Worm (Caenorhabditis elegans): ENCODE data around the gene C44H9.5.

The C44H9.5 gene

ce11 chrV:12876708-12877107 is 27.0 kb upstream of the C44H9.5 start (continued):
- TF ChIP-seq nhr-237 (tag; optimal IDR thresholded peaks at IDR 0.05) (no peak), ceh-62 (tag; optimal IDR thresholded peaks at IDR 0.05) (no peak), F44E2.7 (GFP tag; IDR thresholded peaks at IDR 0.05) (no peak), hmg-1.1 (GFP tag; IDR thresholded peaks at IDR 0.05) (no peak), T20F7.1 (GFP tag; optimal IDR thresholded peaks at IDR 0.05) (no peak), gei-8 (GFP tag; optimal IDR thresholded peaks at IDR 0.05) (no peak)

- TF ChIP-seq nhr-28 (tag; optimal IDR thresholded peaks at IDR 0.05) (peak; percentile 33), ceh-20 (GFP tag; IDR thresholded peaks at IDR 0.05) (no peak), unc-62 (GFP tag; optimal IDR thresholded peaks at IDR 0.05 in 1 of 2) (peak in 1 of 2 experiments; percentile 93), unc-62 (tag; optimal IDR thresholded peaks at IDR 0.05) (no peak)
Observed at ce11 chrV:12875850-12876249, 26.2 kb upstream of the C44H9.5 start.

ce11 chrV:12871753-12872152 is 22.1 kb upstream of the C44H9.5 start, which contains the start of gene bus-19:
TSS of gene bus-19 (plus strand) at chrV:12872053.
- TF ChIP-seq F49E8.2 (tag; optimal IDR thresholded peaks at IDR 0.05; ENCODE audit: borderline replicate concordance) (no peak), nhr-48 (tag; optimal IDR thresholded peaks at IDR 0.05) (no peak), unc-62 (GFP tag; optimal IDR thresholded peaks at IDR 0.05 in 1 of 2) (peak in 1 of 2 experiments; percentile 4), unc-62 (tag; optimal IDR thresholded peaks at IDR 0.05) (no peak)

ce11 chrV:12870740-12871139 is 21.1 kb upstream of the C44H9.5 start:
- TF ChIP-seq nhr-41 (GFP tag; IDR thresholded peaks at IDR 0.05) (no peak), unc-39 (tag; optimal IDR thresholded peaks at IDR 0.05) (no peak), gei-8 (GFP tag; optimal IDR thresholded peaks at IDR 0.05) (no peak), nhr-28 (tag; optimal IDR thresholded peaks at IDR 0.05) (peak; percentile 13), unc-62 (GFP tag; optimal IDR thresholded peaks at IDR 0.05 in 1 of 2) (peak in 1 of 2 experiments; percentile 47), unc-62 (tag; optimal IDR thresholded peaks at IDR 0.05) (no peak)

ce11 chrV:12869948-12870347 is 20.3 kb upstream of the C44H9.5 start, which contains the start of gene T07F10.3:
TSS of gene T07F10.3 (minus strand) at chrV:12870045.
- peak; percentile 57; the same call in 1 of the 2 replicates for TF ChIP-seq vab-7 (GFP tag; IDR thresholded peaks at IDR 0.05)
- TF ChIP-seq unc-130 (GFP tag; optimal IDR thresholded peaks at IDR 0.05), result peak; percentile 93
- peak in 1 of 2 experiments; percentile 94 for TF ChIP-seq hif-1 (tag; optimal IDR thresholded peaks at IDR 0.05)
- TF ChIP-seq hlh-11 (tag; optimal IDR thresholded peaks at IDR 0.05), result peak; percentile 64
- TF ChIP-seq Y5F2A.4 (GFP tag; optimal IDR thresholded peaks at IDR 0.05), result no peak
- TF ChIP-seq dve-1 (tag; optimal IDR thresholded peaks at IDR 0.05; ENCODE audit: insufficient read depth), result peak; percentile 77
- TF ChIP-seq F49E8.2 (tag; optimal IDR thresholded peaks at IDR 0.05; ENCODE audit: borderline replicate concordance), result peak; percentile 45
- peak; percentile 45 for TF ChIP-seq nhr-77 (tag; optimal IDR thresholded peaks at IDR 0.05)
- no peak for TF ChIP-seq lin-15B (tag; optimal IDR thresholded peaks at IDR 0.05)
- peak; percentile 46; the same call in 1 of the 2 replicates for TF ChIP-seq ceh-44 (GFP tag; IDR thresholded peaks at IDR 0.05)
- no peak for TF ChIP-seq ceh-32 (tag; optimal IDR thresholded peaks at IDR 0.05; ENCODE audit: poor library complexity)
- TF ChIP-seq ama-1 (optimal IDR thresholded peaks at IDR 0.05), result no peak
- peak; percentile 69 for TF ChIP-seq nhr-28 (tag; optimal IDR thresholded peaks at IDR 0.05)
- TF ChIP-seq nhr-11 (tag; optimal IDR thresholded peaks at IDR 0.05), result peak; percentile 47
- TF ChIP-seq F26F4.8 (GFP tag; conservative IDR thresholded peaks at IDR 0.05), result no peak
- TF ChIP-seq unc-39 (tag; optimal IDR thresholded peaks at IDR 0.05), result no peak
- TF ChIP-seq ctbp-1 (GFP tag; IDR thresholded peaks at IDR 0.05), result no peak; the same call in 1 of the 2 replicates
- TF ChIP-seq mxl-3 (GFP tag; optimal IDR thresholded peaks at IDR 0.05), result peak; percentile 41
- 0 out of 2 replicates have a peak, but pooled peaks have one; percentile 29 for TF ChIP-seq php-3 (GFP tag; IDR thresholded peaks at IDR 0.05)
- peak; percentile 77 for TF ChIP-seq sdz-12 (GFP tag; optimal IDR thresholded peaks at IDR 0.05)
- TF ChIP-seq lin-29 (GFP tag; IDR thresholded peaks at IDR 0.05), result no peak
- peak; percentile 76 for TF ChIP-seq T20F7.1 (GFP tag; optimal IDR thresholded peaks at IDR 0.05)
- peak; percentile 45 for TF ChIP-seq spr-3 (GFP tag; optimal IDR thresholded peaks at IDR 0.05)
- no peak for TF ChIP-seq zfp-2 (tag; optimal IDR thresholded peaks at IDR 0.05)
- 0 out of 2 replicates have a peak, but pooled peaks have one; percentile 56 for TF ChIP-seq lin-1 (GFP tag; IDR thresholded peaks at IDR 0.05)
- no peak for TF ChIP-seq gei-8 (GFP tag; optimal IDR thresholded peaks at IDR 0.05)
- no peak for TF ChIP-seq zag-1 (tag; optimal IDR thresholded peaks at IDR 0.05)
- TF ChIP-seq F44E2.7 (GFP tag; IDR thresholded peaks at IDR 0.05), result no peak
- TF ChIP-seq T26A8.4 (GFP tag; IDR thresholded peaks at IDR 0.05), result peak; percentile 80
- TF ChIP-seq ces-1 (GFP tag; optimal IDR thresholded peaks at IDR 0.05), result peak; percentile 25
- peak; percentile 97 for TF ChIP-seq nhr-6 (tag; optimal IDR thresholded peaks at IDR 0.05)
- TF ChIP-seq ztf-11 (tag; optimal IDR thresholded peaks at IDR 0.05), result no peak
- TF ChIP-seq zip-2 (tag; optimal IDR thresholded peaks at IDR 0.05), result no peak
- no peak for TF ChIP-seq mep-1 (tag; optimal IDR thresholded peaks at IDR 0.05)
